Worm (Caenorhabditis elegans) whole organism, L1 larva: ENCODE measurements around the gene Y50D4C.5.

Experiments used
- blmp-1 ChIP-seq: fragments of 150-350 bp; optimal IDR thresholded peaks from 2 replicates; lab custom pipeline; 2014; ENCODE audit warnings: missing biosample characterization, missing genetic modification characterization
- dsc-1 ChIP-seq: sonication (generic microtip); optimal IDR thresholded peaks from 2 replicates; lab custom pipeline; 2016; ENCODE audit warnings: mild to moderate bottlenecking, missing genetic modification characterization, missing compliant biosample characterization
- fos-1 ChIP-seq: fragments of 150-350 bp; optimal IDR thresholded peaks from 2 replicates; lab custom pipeline; 2014; ENCODE audit warnings: missing biosample characterization, missing genetic modification characterization
- nhr-11 ChIP-seq: fragments of 150-350 bp; optimal IDR thresholded peaks from 2 replicates; lab custom pipeline; 2014; ENCODE audit warnings: missing biosample characterization, missing genetic modification characterization
- nhr-28 ChIP-seq: fragments of 150-350 bp; optimal IDR thresholded peaks from 2 replicates; lab custom pipeline; 2014; ENCODE audit warnings: missing biosample characterization, missing genetic modification characterization
- ztf-11 ChIP-seq, 2 experiments: sonication (generic microtip); optimal IDR thresholded peaks; 2 replicates each; lab custom pipeline; 2016 to 2017; ENCODE audit warnings: missing genetic modification characterization in 2 of 2, missing biosample characterization in 1 of 2, missing compliant biosample characterization in 1 of 2

DNA sequence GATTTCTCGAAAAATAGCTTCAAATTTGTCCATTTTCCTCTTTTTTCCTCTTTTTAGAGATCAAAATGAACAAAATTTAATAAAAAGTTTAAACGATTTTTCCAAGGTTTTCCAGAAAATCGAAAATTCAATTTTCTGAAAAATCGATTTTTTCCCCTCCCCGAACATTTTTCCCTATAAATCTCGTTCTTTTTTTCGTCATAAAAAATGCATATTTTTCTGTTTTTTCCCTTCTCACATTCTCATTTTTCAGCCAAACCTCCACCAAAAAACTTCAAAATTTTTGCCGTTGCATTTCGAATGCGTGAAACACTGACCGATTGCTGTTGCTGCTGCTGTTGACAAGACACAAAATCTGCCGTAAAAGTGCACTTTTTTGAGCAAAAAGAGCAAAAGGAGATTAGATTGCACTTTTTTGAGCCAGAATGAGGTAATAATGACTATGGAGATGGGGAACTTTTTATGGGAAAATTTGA lies 21.2 kb downstream of the Y50D4C.5 start, which contains the start of the genes Y50D4C.12 and unc-34:
- TF ChIP-seq dsc-1 (tag; lab: Kevin White, UChicago) (no peak), fos-1 (tag; lab: Kevin White, UChicago) (no peak), nhr-11 (tag; lab: Kevin White, UChicago) (no peak), nhr-28 (tag; lab: Kevin White, UChicago) (no peak), ztf-11 (tag; optimal IDR thresholded peaks at IDR 0.05; lab: Kevin White, UChicago) (no peak), blmp-1 (tag; lab: Kevin White, UChicago) (no peak)
